Worm (Caenorhabditis elegans) whole organism, young adult: ENCODE measurements around the gene Y38H8A.2.
A peak's percentile ranks its signal among the peaks of the same experiment; 100 is the strongest.
"Not testable (repeated sequence)": the region's sequence is repeated elsewhere in the genome, so short reads cannot be mapped to it uniquely, and the experiment has no call there.

Experiments used
- B0261.1 ChIP-seq: sonication (generic microtip); optimal IDR thresholded peaks from 2 replicates; lab custom pipeline; 2016; ENCODE audit warnings: mild to moderate bottlenecking, missing genetic modification characterization, moderate library complexity, missing compliant biosample characterization
- B0336.3 ChIP-seq: fragments of 200-800 bp; sonication (Bioruptor generic); IDR thresholded peaks from 2 replicates; pipeline ENCODE4 v1.3.6; 2022; ENCODE audit warnings: missing genetic modification characterization, missing compliant biosample characterization
- D2030.7 ChIP-seq: fragments of 200-800 bp; sonication (Bioruptor generic); IDR thresholded peaks from 2 replicates; pipeline ENCODE4 v1.3.6; 2022; ENCODE audit warnings: missing genetic modification reagents, missing genetic modification characterization, missing compliant biosample characterization
- F33H1.4 ChIP-seq: fragments of 200-800 bp; sonication (Bioruptor generic); IDR thresholded peaks from 2 replicates; pipeline ENCODE4 v1.3.6; 2022; ENCODE audit warnings: missing genetic modification reagents, missing genetic modification characterization, missing compliant biosample characterization
- F49E8.2 ChIP-seq: sonication (generic microtip); optimal IDR thresholded peaks from 3 replicates; lab custom pipeline; 2017; ENCODE audit warnings: missing genetic modification characterization, mild to moderate bottlenecking, missing compliant biosample characterization, antibody characterized with exemption, moderate library complexity; ENCODE audit not compliant: insufficient read depth
- F55B11.4 ChIP-seq: sonication (generic microtip); optimal IDR thresholded peaks from 2 replicates; lab custom pipeline; 2016; ENCODE audit warnings: missing compliant biosample characterization, missing genetic modification characterization, borderline replicate concordance; ENCODE audit not compliant: insufficient read depth
- K12H6.12 ChIP-seq: fragments of 200-800 bp; sonication (Bioruptor generic); optimal IDR thresholded peaks from 2 replicates; lab custom pipeline; 2018; ENCODE audit warnings: mild to moderate bottlenecking, missing genetic modification characterization, missing compliant biosample characterization
- T26A5.8 ChIP-seq: sonication (generic microtip); optimal IDR thresholded peaks from 2 replicates; lab custom pipeline; 2016; ENCODE audit warnings: missing genetic modification characterization, missing compliant biosample characterization
- Y53F4B.3 ChIP-seq: fragments of 200-800 bp; sonication (Bioruptor generic); IDR thresholded peaks from 2 replicates; pipeline ENCODE4 v1.3.6; 2022; ENCODE audit warnings: missing genetic modification reagents, missing genetic modification characterization, missing compliant biosample characterization
- attf-3 ChIP-seq: fragments of 200-800 bp; sonication (Bioruptor generic); conservative IDR thresholded peaks from 2 replicates; pipeline ENCODE4 v1.3.6; 2022; ENCODE audit warnings: missing genetic modification reagents, missing genetic modification characterization, missing compliant biosample characterization
- attf-6 ChIP-seq: fragments of 200-800 bp; sonication (Bioruptor generic); IDR thresholded peaks from 2 replicates; pipeline ENCODE4 v1.3.6; 2022; ENCODE audit warnings: missing genetic modification reagents, missing genetic modification characterization, missing compliant biosample characterization
- ceh-100 ChIP-seq: fragments of 200-800 bp; sonication (Bioruptor generic); IDR thresholded peaks from 2 replicates; pipeline ENCODE4 v1.3.6; 2022; ENCODE audit warnings: missing genetic modification reagents, missing genetic modification characterization, missing compliant biosample characterization
- ceh-58 ChIP-seq: fragments of 200-800 bp; sonication (Bioruptor generic); IDR thresholded peaks from 2 replicates; pipeline ENCODE4 v1.3.6; 2022; ENCODE audit warnings: missing genetic modification characterization, missing compliant biosample characterization
- ceh-91 ChIP-seq: fragments of 200-800 bp; sonication (Bioruptor generic); IDR thresholded peaks from 2 replicates; pipeline ENCODE4 v1.3.6; 2022; ENCODE audit warnings: missing genetic modification reagents, missing genetic modification characterization, missing compliant biosample characterization
- dpl-1 ChIP-seq: fragments of 150-350 bp; optimal IDR thresholded peaks from 2 replicates; lab custom pipeline; 2014; ENCODE audit warnings: missing biosample characterization, missing genetic modification reagents, missing genetic modification characterization
- ekl-4 ChIP-seq: fragments of 200-800 bp; sonication (Bioruptor generic); IDR thresholded peaks from 2 replicates; pipeline ENCODE4 v1.3.6; 2022; ENCODE audit warnings: missing genetic modification reagents, missing genetic modification characterization, missing compliant biosample characterization
- fkh-3 ChIP-seq: sonication (generic microtip); optimal IDR thresholded peaks from 2 replicates; lab custom pipeline; 2016; ENCODE audit warnings: mild to moderate bottlenecking, missing genetic modification characterization, missing compliant biosample characterization
- hmg-1.2 ChIP-seq: fragments of 200-800 bp; sonication (Bioruptor generic); IDR thresholded peaks from 2 replicates; pipeline ENCODE4 v1.3.6; 2022; ENCODE audit warnings: missing genetic modification reagents, missing genetic modification characterization, missing compliant biosample characterization
- hsf-1 ChIP-seq: fragments of 200-800 bp; sonication (Bioruptor generic); IDR thresholded peaks from 2 replicates; pipeline ENCODE4 v1.3.6; 2022; ENCODE audit warnings: missing genetic modification reagents, missing genetic modification characterization, missing compliant biosample characterization
- let-607 ChIP-seq, 2 experiments: fragments of 200-800 bp in 1 of 2; sonication (Bioruptor generic) in 1 of 2; sonication (generic microtip) in 1 of 2; optimal IDR thresholded peaks; 2 replicates each; lab custom pipeline; 2016 to 2018; ENCODE audit warnings: mild to moderate bottlenecking in 2 of 2, missing compliant biosample characterization in 2 of 2, missing genetic modification characterization in 2 of 2, moderate library complexity in 2 of 2, missing genotype in 1 of 2
- lin-26 ChIP-seq: fragments of 200-800 bp; sonication (Bioruptor generic); IDR thresholded peaks from 2 replicates; pipeline ENCODE4 v1.3.6; 2022; ENCODE audit warnings: missing genetic modification reagents, missing genetic modification characterization, missing compliant biosample characterization
- lin-35 ChIP-seq, 3 experiments: fragments of 150-350 bp in 2 of 3; sonication (generic microtip) in 1 of 3; optimal IDR thresholded peaks; 2 replicates each; lab custom pipeline; 2014 to 2018; ENCODE audit warnings: missing biosample characterization in 3 of 3, missing genetic modification characterization in 3 of 3, missing genetic modification reagents in 3 of 3
- lsl-1 ChIP-seq: fragments of 200-800 bp; sonication (Bioruptor generic); optimal IDR thresholded peaks from 2 replicates; lab custom pipeline; 2018; ENCODE audit warnings: mild to moderate bottlenecking, missing genetic modification characterization, moderate library complexity, missing compliant biosample characterization
- madf-6 ChIP-seq: fragments of 200-800 bp; sonication (Bioruptor generic); IDR thresholded peaks from 2 replicates; pipeline ENCODE4 v1.3.6; 2022; ENCODE audit warnings: missing genetic modification reagents, missing genetic modification characterization, missing compliant biosample characterization
- mcd-1 ChIP-seq: fragments of 200-800 bp; sonication (Bioruptor generic); IDR thresholded peaks from 2 replicates; pipeline ENCODE4 v1.3.6; 2022; ENCODE audit warnings: missing genetic modification reagents, missing genetic modification characterization, missing compliant biosample characterization
- mes-4 ChIP-seq: sonication (generic microtip); optimal IDR thresholded peaks from 2 replicates; lab custom pipeline; 2016; ENCODE audit warnings: missing genotype, missing genetic modification characterization, missing compliant biosample characterization
- nhr-120 ChIP-seq: fragments of 200-800 bp; sonication (Bioruptor generic); IDR thresholded peaks from 2 replicates; pipeline ENCODE4 v1.3.6; 2022; ENCODE audit warnings: missing genetic modification characterization, missing compliant biosample characterization
- nhr-80 ChIP-seq: sonication (generic microtip); optimal IDR thresholded peaks from 2 replicates; lab custom pipeline; 2016; ENCODE audit warnings: missing genetic modification characterization, missing compliant biosample characterization
- rcor-1 ChIP-seq: fragments of 200-800 bp; sonication (Bioruptor generic); IDR thresholded peaks from 2 replicates; pipeline ENCODE4 v1.3.6; 2022; ENCODE audit warnings: missing genetic modification reagents, missing genetic modification characterization, missing compliant biosample characterization
- rpc-1 ChIP-seq, 2 experiments: fragments of 150-350 bp in 1 of 2; sonication (generic microtip) in 1 of 2; optimal IDR thresholded peaks; 2 replicates each; lab custom pipeline; 2014 to 2018; ENCODE audit warnings: missing biosample characterization in 1 of 2, missing genetic modification characterization in 1 of 2, missing genetic modification reagents in 1 of 2, missing genotype in 1 of 2
- sdz-38 ChIP-seq: sonication (generic microtip); optimal IDR thresholded peaks from 2 replicates; lab custom pipeline; 2016; ENCODE audit warnings: missing genotype, missing genetic modification characterization, missing compliant biosample characterization
- snpc-1.3 ChIP-seq: sonication (generic microtip); optimal IDR thresholded peaks from 2 replicates; lab custom pipeline; 2017; ENCODE audit warnings: missing genetic modification characterization, mild to moderate bottlenecking, missing compliant biosample characterization, antibody characterized with exemption, moderate library complexity, missing genotype, missing genetic modification reagents; ENCODE audit not compliant: insufficient read depth
- snpc-4 ChIP-seq, 5 experiments: fragments of 150-350 bp in 1 of 5; sonication (generic microtip) in 4 of 5; optimal IDR thresholded peaks; 2 replicates each; lab custom pipeline; 2014 to 2018; ENCODE audit warnings: missing genetic modification characterization in 5 of 5, missing biosample characterization in 3 of 5, antibody characterized with exemption in 2 of 5, mild to moderate bottlenecking in 2 of 5, missing compliant biosample characterization in 2 of 5, missing genotype in 2 of 5, moderate library complexity in 2 of 5, missing genetic modification reagents in 1 of 5
- tbp1 ChIP-seq: fragments of 200-800 bp; sonication (Bioruptor generic); optimal IDR thresholded peaks from 2 replicates; lab custom pipeline; 2018; ENCODE audit warnings: mild to moderate bottlenecking, missing genetic modification characterization, missing compliant biosample characterization
- tlf-1 ChIP-seq: fragments of 200-800 bp; sonication (Bioruptor generic); optimal IDR thresholded peaks from 2 replicates; lab custom pipeline; 2018; ENCODE audit warnings: mild to moderate bottlenecking, missing genetic modification characterization, missing compliant biosample characterization
- ztf-28 ChIP-seq: fragments of 200-800 bp; sonication (Bioruptor generic); IDR thresholded peaks from 2 replicates; pipeline ENCODE4 v1.3.6; 2022; ENCODE audit warnings: missing genetic modification reagents, missing genetic modification characterization, missing compliant biosample characterization

Y38H8A.2 gene

ce11 chrIV:13503365-13504015, 29.3 kb downstream of the Y38H8A.2 start:
- TF ChIP-seq rcor-1 (GFP tag; lab: Robert Waterston, UW) (0 out of 2 replicates have a peak, but pooled peaks have one; percentile 10), F49E8.2 (tag; lab: Kevin White, UChicago) (peak; percentile 41), attf-3 (GFP tag; lab: Robert Waterston, UW) (0 out of 2 replicates have a peak, but pooled peaks have one; percentile 29), dpl-1 (GFP tag; lab: Kevin White, UChicago) (peak; percentile 16), snpc-1.3 (peak; percentile 27), snpc-4 (tag; optimal IDR thresholded peaks at IDR 0.05; lab: Kevin White, UChicago) (peak in 2 of 4 experiments; percentile 45 to 48), Y53F4B.3 (GFP tag; lab: Robert Waterston, UW) (0 out of 2 replicates have a peak, but pooled peaks have one; percentile 4), attf-6 (GFP tag; lab: Robert Waterston, UW) (peak; percentile 37), lsl-1 (peak; percentile 70), ztf-28 (GFP tag; lab: Robert Waterston, UW) (peak; percentile 5; the same call in 1 of the 2 replicates), ekl-4 (GFP tag; lab: Robert Waterston, UW) (0 out of 2 replicates have a peak, but pooled peaks have one; percentile 12), mcd-1 (GFP tag; lab: Robert Waterston, UW) (peak; percentile 54), madf-6 (peak; percentile 54), ceh-91 (GFP tag; lab: Robert Waterston, UW) (peak; percentile 48; the same call in 1 of the 2 replicates), ceh-100 (GFP tag; lab: Robert Waterston, UW) (peak; percentile 80), D2030.7 (peak; percentile 54)
- TF ChIP-seq snpc-4 (GFP tag; optimal IDR thresholded peaks at IDR 0.05; lab: Kevin White, UChicago), result not testable (repeated sequence)

- TF ChIP-seq rpc-1 (optimal IDR thresholded peaks at IDR 0.05; lab: Kevin White, UChicago), result not testable (repeated sequence)
- TF ChIP-seq rpc-1 (tag; optimal IDR thresholded peaks at IDR 0.05; lab: Kevin White, UChicago) (peak; percentile 46), tbp1 (GFP tag; lab: Kevin White, UChicago) (peak; percentile 65), lin-26 (peak; percentile 54; the same call in 1 of the 2 replicates), hmg-1.2 (GFP tag; lab: Robert Waterston, UW) (peak; percentile 24; the same call in 1 of the 2 replicates), B0261.1 (tag; lab: Kevin White, UChicago) (peak; percentile 33), attf-6 (GFP tag; lab: Robert Waterston, UW) (0 out of 2 replicates have a peak, but pooled peaks have one; percentile 8), madf-6 (peak; percentile 8; the same call in 1 of the 2 replicates)
Observed at ce11 chrIV:13504065-13504464, 29.8 kb downstream of the Y38H8A.2 start.

ce11 chrIV:13505144-13505543, 30.9 kb downstream of the Y38H8A.2 start, which contains the start of gene seld-1:
seld-1 (plus strand) TSS chrIV:13505444.
- TF ChIP-seq T26A5.8 (tag; lab: Kevin White, UChicago) (no peak), fkh-3 (tag; lab: Kevin White, UChicago) (no peak), mes-4 (tag; lab: Kevin White, UChicago) (no peak), B0336.3 (no peak), hsf-1 (GFP tag; lab: Robert Waterston, UW) (no peak), F33H1.4 (GFP tag; lab: Robert Waterston, UW) (no peak), D2030.7 (no peak), F55B11.4 (tag; lab: Kevin White, UChicago) (no peak), mcd-1 (GFP tag; lab: Robert Waterston, UW) (no peak), attf-3 (GFP tag; lab: Robert Waterston, UW) (no peak), nhr-80 (tag; lab: Kevin White, UChicago) (no peak), lin-35 (GFP tag; optimal IDR thresholded peaks at IDR 0.05; lab: Kevin White, UChicago) (no peak), Y53F4B.3 (GFP tag; lab: Robert Waterston, UW) (no peak), ceh-58 (no peak), sdz-38 (tag; lab: Kevin White, UChicago) (no peak), tlf-1 (no peak), K12H6.12 (tag; lab: Kevin White, UChicago) (no peak), B0261.1 (tag; lab: Kevin White, UChicago) (no peak), let-607 (tag; optimal IDR thresholded peaks at IDR 0.05; lab: Kevin White, UChicago) (no peak), nhr-120 (GFP tag; lab: Robert Waterston, UW) (no peak)
